Fruit fly (Drosophila melanogaster) whole organism: ENCODE results near the gene pkaap.

ENCODE experiments used
- CG8478 ChIP-seq: fragments of >200 bp; optimal IDR thresholded peaks from 2 replicates; lab custom pipeline; 2018; ENCODE audit warnings: inconsistent platforms
- Dll ChIP-seq: fragments of >200 bp; optimal IDR thresholded peaks from 2 replicates; lab custom pipeline; 2017
- EcR ChIP-seq, 2 experiments: fragments of >200 bp; optimal IDR thresholded peaks; 2 replicates each; lab custom pipeline; 2017; ENCODE audit warnings: missing biosample characterization in 2 of 2, missing genetic modification characterization in 2 of 2, missing genetic modification reagents in 2 of 2
- pan ChIP-seq: fragments of >200 bp; optimal IDR thresholded peaks from 2 replicates; lab custom pipeline; 2017
- psq ChIP-seq: fragments of >200 bp; optimal IDR thresholded peaks from 2 replicates; lab custom pipeline; 2017

DNA sequence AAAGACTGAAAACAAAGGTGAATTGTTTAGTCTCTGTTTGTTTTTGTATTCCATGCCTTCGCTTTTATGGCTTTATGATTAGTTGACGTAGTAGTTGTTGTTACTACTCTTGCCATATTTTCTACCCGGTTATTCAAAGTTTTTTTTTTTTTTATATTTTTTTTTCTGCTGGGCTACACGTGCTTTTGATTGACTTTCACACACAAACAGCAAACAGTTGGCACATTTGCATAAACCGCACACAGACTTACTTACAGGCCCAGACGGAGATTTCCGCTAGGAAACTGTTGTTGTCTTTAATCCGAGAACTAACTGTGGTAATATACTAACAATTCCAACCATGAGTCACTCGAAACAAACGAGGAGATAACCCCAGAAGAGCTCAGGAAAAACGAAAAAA is 27.8 kb downstream of the pkaap start:
- no peak for TF ChIP-seq psq (lab: Kevin White, UChicago)
- TF ChIP-seq pan = no peak
- TF ChIP-seq CG8478 (lab: Kevin White, UChicago) = no peak
- TF ChIP-seq Dll (lab: Kevin White, UChicago) = no peak
- TF ChIP-seq EcR (GFP tag; optimal IDR thresholded peaks at IDR 0.05; lab: Kevin White, UChicago) = no peak
